Worm (Caenorhabditis elegans) whole organism, L2 larva: Measurements from ENCODE around the gene toe-1.

ENCODE experiments used
- lin-11 ChIP-seq: fragments of 150-350 bp; sonication (generic microtip); optimal IDR thresholded peaks from 2 replicates; lab custom pipeline; 2014; ENCODE audit warnings: missing biosample characterization, missing genetic modification characterization, inconsistent platforms, mixed read lengths
- lin-13 ChIP-seq: fragments of 150-350 bp; optimal IDR thresholded peaks from 2 replicates; lab custom pipeline; 2014; ENCODE audit warnings: missing biosample characterization, missing genetic modification reagents, missing genetic modification characterization
- lin-39 ChIP-seq: fragments of 150-350 bp; optimal IDR thresholded peaks from 2 replicates; lab custom pipeline; 2014; ENCODE audit warnings: missing biosample characterization, missing genetic modification reagents, missing genetic modification characterization
- lsy-2 ChIP-seq, 2 experiments: fragments of 150-350 bp in 1 of 2; sonication (generic microtip) in 1 of 2; optimal IDR thresholded peaks; 2 replicates each; lab custom pipeline; 2014 to 2017; ENCODE audit warnings: missing biosample characterization in 2 of 2, missing genetic modification characterization in 2 of 2
- nhr-77 ChIP-seq: fragments of 150-350 bp; optimal IDR thresholded peaks from 2 replicates; lab custom pipeline; 2014; ENCODE audit warnings: missing biosample characterization, missing genetic modification characterization

DNA sequence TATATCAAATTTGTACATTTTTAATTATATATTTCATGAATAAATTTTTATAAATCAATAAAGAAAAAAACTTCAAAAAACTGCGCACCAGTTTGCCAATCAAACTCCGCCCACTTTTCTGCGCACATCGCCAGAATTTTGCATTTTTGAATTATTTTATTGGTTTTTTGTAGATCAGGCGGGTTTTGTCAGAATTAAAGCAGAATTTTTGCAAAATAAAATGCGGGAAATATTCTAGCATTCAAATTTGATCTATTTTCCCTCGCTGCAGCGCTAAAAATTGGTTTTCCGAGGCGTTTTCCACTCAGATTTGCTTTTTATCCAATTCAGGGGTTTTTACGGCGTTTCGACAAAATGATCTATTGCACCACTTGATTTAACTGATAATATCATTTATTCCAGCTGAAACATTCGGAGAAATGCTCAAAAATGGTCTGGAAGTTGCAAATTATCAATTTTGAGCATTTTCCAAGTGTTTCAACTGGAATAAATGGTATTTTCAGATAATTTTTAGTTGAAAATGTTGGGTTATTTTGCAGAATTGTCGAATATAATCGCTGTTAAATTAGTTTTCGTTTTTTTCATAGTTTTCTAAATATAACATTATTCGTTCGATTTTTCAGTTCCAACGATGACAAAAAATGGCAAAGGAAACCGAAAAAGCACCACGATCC, 46.1 kb downstream of the toe-1 start, which contains the start of gene W06B4.1:
- no peak for TF ChIP-seq lin-39 (tag; lab: Kevin White, UChicago)
- no peak for TF ChIP-seq nhr-77 (tag; lab: Kevin White, UChicago)
- TF ChIP-seq lin-11 (tag; lab: Kevin White, UChicago), result no peak
- no peak for TF ChIP-seq lin-13
- no peak for TF ChIP-seq lsy-2 (tag; optimal IDR thresholded peaks at IDR 0.05; lab: Kevin White, UChicago)
